Fruit fly (Drosophila melanogaster): Measurements from ENCODE around the gene CG3734.
A peak's percentile ranks its signal among the peaks of the same experiment; 100 is the strongest.

The CG3734 gene

dm6 chr3R:19403096-19403515 lies 15.4 kb downstream of the CG3734 start, which contains the start of the genes Ino80 and Aptx (continued):
- TF ChIP-seq CG14014 (GFP tag; IDR thresholded peaks at IDR 0.05) (peak; percentile 92), CG12219 (GFP tag; optimal IDR thresholded peaks at IDR 0.05) (peak; percentile 73), wdn (GFP tag; IDR thresholded peaks at IDR 0.05) (peak; percentile 89), CG11723 (GFP tag; optimal IDR thresholded peaks at IDR 0.05) (no peak), CG5245 (GFP tag; optimal IDR thresholded peaks at IDR 0.05) (peak; percentile 91), CG1024 (GFP tag; IDR thresholded peaks at IDR 0.05) (peak; percentile 78), tll (GFP tag; optimal IDR thresholded peaks at IDR 0.05) (peak; percentile 41 to 61), Ssrp (tag; optimal IDR thresholded peaks at IDR 0.05) (peak; percentile 96), CG12744 (GFP tag; optimal IDR thresholded peaks at IDR 0.05) (peak; percentile 87), gt (GFP tag; IDR thresholded peaks at IDR 0.05) (peak; percentile 87), CG11247 (GFP tag; IDR thresholded peaks at IDR 0.05) (peak; percentile 92), Xbp1 (GFP tag; optimal IDR thresholded peaks at IDR 0.05) (peak; percentile 97), CG15011 (GFP tag; optimal IDR thresholded peaks at IDR 0.05) (peak; percentile 85), CG5180 (GFP tag; optimal IDR thresholded peaks at IDR 0.05) (no peak), CG1602 (GFP tag; optimal IDR thresholded peaks at IDR 0.05) (peak; percentile 97), CG12155 (GFP tag; optimal IDR thresholded peaks at IDR 0.05) (peak; percentile 96), Dfd (GFP tag; optimal IDR thresholded peaks at IDR 0.05) (peak in 1 of 2 experiments; percentile 52), Dref (GFP tag; IDR thresholded peaks at IDR 0.05) (peak; percentile 83), CG10147 (GFP tag; optimal IDR thresholded peaks at IDR 0.05) (no peak), CG32532 (GFP tag; IDR thresholded peaks at IDR 0.05) (peak; percentile 96), CG13287 (GFP tag; IDR thresholded peaks at IDR 0.05; ENCODE audit: partially characterized antibody) (peak; percentile 91), CG14667 (GFP tag; IDR thresholded peaks at IDR 0.05) (peak; percentile 93), sima (GFP tag; optimal IDR thresholded peaks at IDR 0.05) (peak; percentile 75), CG16863 (GFP tag; optimal IDR thresholded peaks at IDR 0.05) (peak; percentile 95), Ets65A (GFP tag) (peak; percentile 99), Stat92E (GFP tag; optimal IDR thresholded peaks at IDR 0.05) (peak in 1 of 3 experiments; percentile 66), tgo (GFP tag; IDR thresholded peaks at IDR 0.05) (peak; percentile 94), schlank (tag; optimal IDR thresholded peaks at IDR 0.05) (peak; percentile 59), CG31224 (GFP tag; IDR thresholded peaks at IDR 0.05) (peak; percentile 91), grau (tag; optimal IDR thresholded peaks at IDR 0.05) (peak; percentile 93), CG13775 (GFP tag; optimal IDR thresholded peaks at IDR 0.05) (peak; percentile 96), CG31388 (GFP tag; optimal IDR thresholded peaks at IDR 0.05) (peak; percentile 85), CG2889 (GFP tag; IDR thresholded peaks at IDR 0.05) (peak; percentile 92), klu (GFP tag; IDR thresholded peaks at IDR 0.05) (peak; percentile 94), CG10366 (GFP tag; IDR thresholded peaks at IDR 0.05) (peak; percentile 93), pho (GFP tag; optimal IDR thresholded peaks at IDR 0.05) (peak; percentile 97), CG1647 (GFP tag; optimal IDR thresholded peaks at IDR 0.05) (peak; percentile 94), CG6765 (GFP tag; optimal IDR thresholded peaks at IDR 0.05) (peak; percentile 74), Elba2 (GFP tag; optimal IDR thresholded peaks at IDR 0.05) (peak; percentile 83), Ptx1 (GFP tag; IDR thresholded peaks at IDR 0.05) (peak; percentile 97), aop (GFP tag; IDR thresholded peaks at IDR 0.05) (no peak), z (GFP tag; IDR thresholded peaks at IDR 0.05) (peak; percentile 49; the same call in 1 of the 3 replicates), Atf3 (GFP tag; optimal IDR thresholded peaks at IDR 0.05) (peak; percentile 91), Tbp (GFP tag; optimal IDR thresholded peaks at IDR 0.05) (no peak), az2 (GFP tag; optimal IDR thresholded peaks at IDR 0.05) (peak; percentile 96), vvl (GFP tag; IDR thresholded peaks at IDR 0.05) (peak; percentile 97), dimm (GFP tag; IDR thresholded peaks at IDR 0.05) (peak; percentile 78), Neu2 (GFP tag; optimal IDR thresholded peaks at IDR 0.05; ENCODE audit: borderline replicate concordance) (peak; percentile 84), sna (GFP tag; IDR thresholded peaks at IDR 0.05; ENCODE audit: partially characterized antibody) (peak; percentile 86), Bteb2 (GFP tag; optimal IDR thresholded peaks at IDR 0.05) (peak; percentile 92), D19A (tag; optimal IDR thresholded peaks at IDR 0.05) (peak; percentile 83), Fer2 (tag; optimal IDR thresholded peaks at IDR 0.05) (peak; percentile 88)
